Worm (Caenorhabditis elegans) whole organism, young adult: ENCODE results near the gene str-169.

Experiments used
- B0261.1 ChIP-seq: sonication (generic microtip); optimal IDR thresholded peaks from 2 replicates; lab custom pipeline; 2016; ENCODE audit warnings: mild to moderate bottlenecking, missing genetic modification characterization, moderate library complexity, missing compliant biosample characterization
- F22D6.2 ChIP-seq: sonication (generic microtip); optimal IDR thresholded peaks from 2 replicates; lab custom pipeline; 2016; ENCODE audit warnings: mild to moderate bottlenecking, missing genetic modification characterization, missing compliant biosample characterization
- K12H6.12 ChIP-seq: fragments of 200-800 bp; sonication (Bioruptor generic); optimal IDR thresholded peaks from 2 replicates; lab custom pipeline; 2018; ENCODE audit warnings: mild to moderate bottlenecking, missing genetic modification characterization, missing compliant biosample characterization
- T26A5.8 ChIP-seq: sonication (generic microtip); optimal IDR thresholded peaks from 2 replicates; lab custom pipeline; 2016; ENCODE audit warnings: missing genetic modification characterization, missing compliant biosample characterization
- Y56A3A.18 ChIP-seq: fragments of 200-800 bp; sonication (Bioruptor generic); IDR thresholded peaks from 2 replicates; pipeline ENCODE4 v1.3.6; 2022; ENCODE audit warnings: missing genetic modification reagents, missing genetic modification characterization, missing compliant biosample characterization
- ZK185.1 ChIP-seq: sonication (generic microtip); optimal IDR thresholded peaks from 2 replicates; lab custom pipeline; 2016; ENCODE audit warnings: mild to moderate bottlenecking, missing genetic modification characterization, missing compliant biosample characterization; ENCODE audit not compliant: poor library complexity, severe bottlenecking
- atf-7 ChIP-seq: sonication (generic microtip); optimal IDR thresholded peaks from 2 replicates; lab custom pipeline; 2017; ENCODE audit warnings: mild to moderate bottlenecking, missing genetic modification characterization, missing compliant biosample characterization
- attf-3 ChIP-seq: fragments of 200-800 bp; sonication (Bioruptor generic); conservative IDR thresholded peaks from 2 replicates; pipeline ENCODE4 v1.3.6; 2022; ENCODE audit warnings: missing genetic modification reagents, missing genetic modification characterization, missing compliant biosample characterization
- cebp-2 ChIP-seq: fragments of 200-800 bp; sonication (Bioruptor generic); IDR thresholded peaks from 2 replicates; pipeline ENCODE4 v1.3.6; 2022; ENCODE audit warnings: missing genetic modification characterization, missing compliant biosample characterization
- ceh-27 ChIP-seq: fragments of 200-800 bp; sonication (Bioruptor generic); optimal IDR thresholded peaks from 2 replicates; lab custom pipeline; 2018; ENCODE audit warnings: mild to moderate bottlenecking, missing genetic modification characterization, moderate library complexity, missing compliant biosample characterization
- ceh-40 ChIP-seq: fragments of 200-800 bp; sonication (Bioruptor generic); IDR thresholded peaks from 2 replicates; pipeline ENCODE4 v1.3.6; 2022; ENCODE audit warnings: missing genetic modification characterization, missing compliant biosample characterization
- ceh-79 ChIP-seq: sonication (generic microtip); optimal IDR thresholded peaks from 2 replicates; lab custom pipeline; 2017; ENCODE audit warnings: mild to moderate bottlenecking, missing genetic modification characterization, missing compliant biosample characterization
- dpff-1 ChIP-seq: sonication (generic microtip); optimal IDR thresholded peaks from 2 replicates; lab custom pipeline; 2017; ENCODE audit warnings: mild to moderate bottlenecking, missing genetic modification characterization, missing compliant biosample characterization
- egl-18 ChIP-seq: fragments of 200-800 bp; sonication (Bioruptor generic); IDR thresholded peaks from 2 replicates; pipeline ENCODE4 v1.3.6; 2022; ENCODE audit warnings: missing genetic modification reagents, missing genetic modification characterization, missing compliant biosample characterization
- hsf-1 ChIP-seq: fragments of 200-800 bp; sonication (Bioruptor generic); IDR thresholded peaks from 2 replicates; pipeline ENCODE4 v1.3.6; 2022; ENCODE audit warnings: missing genetic modification reagents, missing genetic modification characterization, missing compliant biosample characterization
- let-607 ChIP-seq, 2 experiments: fragments of 200-800 bp in 1 of 2; sonication (Bioruptor generic) in 1 of 2; sonication (generic microtip) in 1 of 2; optimal IDR thresholded peaks; 2 replicates each; lab custom pipeline; 2016 to 2018; ENCODE audit warnings: mild to moderate bottlenecking in 2 of 2, missing compliant biosample characterization in 2 of 2, missing genetic modification characterization in 2 of 2, moderate library complexity in 2 of 2, missing genotype in 1 of 2
- lin-26 ChIP-seq: fragments of 200-800 bp; sonication (Bioruptor generic); IDR thresholded peaks from 2 replicates; pipeline ENCODE4 v1.3.6; 2022; ENCODE audit warnings: missing genetic modification reagents, missing genetic modification characterization, missing compliant biosample characterization
- lir-1 ChIP-seq: fragments of 200-800 bp; sonication (Bioruptor generic); conservative IDR thresholded peaks from 2 replicates; pipeline ENCODE4 v1.3.6; 2022; ENCODE audit warnings: missing genetic modification reagents, missing genetic modification characterization, missing compliant biosample characterization
- lsl-1 ChIP-seq: fragments of 200-800 bp; sonication (Bioruptor generic); optimal IDR thresholded peaks from 2 replicates; lab custom pipeline; 2018; ENCODE audit warnings: mild to moderate bottlenecking, missing genetic modification characterization, moderate library complexity, missing compliant biosample characterization
- madf-10 ChIP-seq: sonication (generic microtip); optimal IDR thresholded peaks from 2 replicates; lab custom pipeline; 2016; ENCODE audit warnings: mild to moderate bottlenecking, missing genetic modification characterization, missing compliant biosample characterization
- mes-4 ChIP-seq: sonication (generic microtip); optimal IDR thresholded peaks from 2 replicates; lab custom pipeline; 2016; ENCODE audit warnings: missing genotype, missing genetic modification characterization, missing compliant biosample characterization
- nfya-2 ChIP-seq: fragments of 200-800 bp; sonication (Bioruptor generic); IDR thresholded peaks from 2 replicates; pipeline ENCODE4 v1.3.6; 2022; ENCODE audit warnings: missing genetic modification reagents, missing genetic modification characterization, missing compliant biosample characterization
- nhr-120 ChIP-seq: fragments of 200-800 bp; sonication (Bioruptor generic); IDR thresholded peaks from 2 replicates; pipeline ENCODE4 v1.3.6; 2022; ENCODE audit warnings: missing genetic modification characterization, missing compliant biosample characterization
- pbrm-1 ChIP-seq: fragments of 200-800 bp; sonication (Bioruptor generic); IDR thresholded peaks from 2 replicates; pipeline ENCODE4 v1.3.6; 2022; ENCODE audit warnings: missing genetic modification reagents, missing genetic modification characterization, missing compliant biosample characterization
- pha-4 ChIP-seq: fragments of 150-350 bp; sonication (generic microtip); optimal IDR thresholded peaks from 2 replicates; lab custom pipeline; 2014; ENCODE audit warnings: missing biosample characterization, missing genetic modification reagents, missing genetic modification characterization
- rcor-1 ChIP-seq: fragments of 200-800 bp; sonication (Bioruptor generic); IDR thresholded peaks from 2 replicates; pipeline ENCODE4 v1.3.6; 2022; ENCODE audit warnings: missing genetic modification reagents, missing genetic modification characterization, missing compliant biosample characterization
- sdz-38 ChIP-seq: sonication (generic microtip); optimal IDR thresholded peaks from 2 replicates; lab custom pipeline; 2016; ENCODE audit warnings: missing genotype, missing genetic modification characterization, missing compliant biosample characterization
- sea-2 ChIP-seq: fragments of 200-800 bp; sonication (Bioruptor generic); IDR thresholded peaks from 2 replicates; pipeline ENCODE4 v1.3.6; 2022; ENCODE audit warnings: missing genetic modification characterization, missing compliant biosample characterization
- snpc-1.3 ChIP-seq: sonication (generic microtip); optimal IDR thresholded peaks from 2 replicates; lab custom pipeline; 2017; ENCODE audit warnings: missing genetic modification characterization, mild to moderate bottlenecking, missing compliant biosample characterization, antibody characterized with exemption, moderate library complexity, missing genotype, missing genetic modification reagents; ENCODE audit not compliant: insufficient read depth
- snpc-4 ChIP-seq, 5 experiments: fragments of 150-350 bp in 1 of 5; sonication (generic microtip) in 4 of 5; optimal IDR thresholded peaks; 2 replicates each; lab custom pipeline; 2014 to 2018; ENCODE audit warnings: missing genetic modification characterization in 5 of 5, missing biosample characterization in 3 of 5, antibody characterized with exemption in 2 of 5, mild to moderate bottlenecking in 2 of 5, missing compliant biosample characterization in 2 of 5, missing genotype in 2 of 5, moderate library complexity in 2 of 5, missing genetic modification reagents in 1 of 5
- tbp1 ChIP-seq: fragments of 200-800 bp; sonication (Bioruptor generic); optimal IDR thresholded peaks from 2 replicates; lab custom pipeline; 2018; ENCODE audit warnings: mild to moderate bottlenecking, missing genetic modification characterization, missing compliant biosample characterization
- tlf-1 ChIP-seq: fragments of 200-800 bp; sonication (Bioruptor generic); optimal IDR thresholded peaks from 2 replicates; lab custom pipeline; 2018; ENCODE audit warnings: mild to moderate bottlenecking, missing genetic modification characterization, missing compliant biosample characterization
- unc-130 ChIP-seq: sonication (generic microtip); optimal IDR thresholded peaks from 2 replicates; lab custom pipeline; 2016; ENCODE audit warnings: missing genetic modification reagents, missing genetic modification characterization, missing compliant biosample characterization
- unc-62 ChIP-seq: fragments of 150-350 bp; optimal IDR thresholded peaks from 2 replicates; lab custom pipeline; 2014; ENCODE audit warnings: missing biosample characterization, missing genetic modification reagents, missing genetic modification characterization
- ztf-18 ChIP-seq: sonication (generic microtip); optimal IDR thresholded peaks from 2 replicates; lab custom pipeline; 2016; ENCODE audit warnings: missing genotype, mild to moderate bottlenecking, missing genetic modification characterization, missing compliant biosample characterization
- ztf-25 ChIP-seq: fragments of 200-800 bp; sonication (Bioruptor generic); IDR thresholded peaks from 2 replicates; pipeline ENCODE4 v1.3.6; 2022; ENCODE audit warnings: missing genetic modification reagents, missing genetic modification characterization, missing compliant biosample characterization
- ztf-28 ChIP-seq: fragments of 200-800 bp; sonication (Bioruptor generic); IDR thresholded peaks from 2 replicates; pipeline ENCODE4 v1.3.6; 2022; ENCODE audit warnings: missing genetic modification reagents, missing genetic modification characterization, missing compliant biosample characterization

str-169 gene

ce11 chrIV:4930754-4931322, 15.0 kb upstream of the str-169 start (continued):
- TF ChIP-seq ceh-79 = no peak
- TF ChIP-seq ZK185.1 (tag; lab: Kevin White, UChicago) = peak; percentile 19
- no peak for TF ChIP-seq ceh-27 (GFP tag; lab: Kevin White, UChicago)
- 0 out of 2 replicates have a peak, but pooled peaks have one; percentile 54 for TF ChIP-seq ztf-25 (GFP tag; lab: Robert Waterston, UW)
- TF ChIP-seq unc-62 (GFP tag; lab: Kevin White, UChicago) = no peak
- TF ChIP-seq hsf-1 (GFP tag; lab: Robert Waterston, UW) = no peak; the same call in 1 of the 2 replicates
- TF ChIP-seq F22D6.2 = no peak
- TF ChIP-seq nhr-120 (GFP tag; lab: Robert Waterston, UW) = 0 out of 2 replicates have a peak, but pooled peaks have one; percentile 49
- peak; percentile 59 for TF ChIP-seq snpc-1.3
- no peak for TF ChIP-seq attf-3 (GFP tag; lab: Robert Waterston, UW)
- no peak for TF ChIP-seq egl-18 (GFP tag; lab: Robert Waterston, UW)
- no peak; the same call in none of the 2 replicates for TF ChIP-seq rcor-1 (GFP tag; lab: Robert Waterston, UW)
- no peak for TF ChIP-seq ztf-28 (GFP tag; lab: Robert Waterston, UW)
- peak; percentile 65; the same call in 1 of the 2 replicates for TF ChIP-seq ceh-40
- TF ChIP-seq nfya-2 (GFP tag; lab: Robert Waterston, UW) = no peak
- TF ChIP-seq Y56A3A.18 (GFP tag; lab: Robert Waterston, UW) = peak; percentile 93
- TF ChIP-seq lin-26 (GFP tag; lab: Robert Waterston, UW) = peak; percentile 91
- no peak for TF ChIP-seq unc-130

- TF ChIP-seq dpff-1 (no peak), pha-4 (no peak), ztf-18 (tag; lab: Kevin White, UChicago) (no peak), ceh-27 (GFP tag; lab: Kevin White, UChicago) (no peak), lsl-1 (GFP tag; lab: Kevin White, UChicago) (no peak), mes-4 (no peak), tlf-1 (GFP tag; lab: Kevin White, UChicago) (no peak), B0261.1 (tag; lab: Kevin White, UChicago) (no peak), snpc-4 (GFP tag; optimal IDR thresholded peaks at IDR 0.05; lab: Kevin White, UChicago) (no peak), snpc-4 (tag; optimal IDR thresholded peaks at IDR 0.05; lab: Kevin White, UChicago) (no peak), K12H6.12 (tag; lab: Kevin White, UChicago) (no peak), cebp-2 (GFP tag; lab: Robert Waterston, UW) (no peak), sdz-38 (tag; lab: Kevin White, UChicago) (no peak), let-607 (tag; optimal IDR thresholded peaks at IDR 0.05; lab: Kevin White, UChicago) (no peak), atf-7 (no peak), sea-2 (GFP tag; lab: Robert Waterston, UW) (no peak), madf-10 (no peak), T26A5.8 (no peak), pbrm-1 (no peak), tbp1 (no peak), lir-1 (GFP tag; lab: Robert Waterston, UW) (no peak)
These were observed 11.8 kb upstream of the str-169 start, which contains the start of gene str-153 for ce11 chrIV:4934103-4934502. TSS of gene str-153 (plus strand) at chrIV:4934403.
